Worm (Caenorhabditis elegans): ENCODE results near the gene mrps-31.

Gene mrps-31

ce11 chrIII:3621211-3621897 is 8.8 kb downstream of the mrps-31 start:
- TF ChIP-seq pax-1 (tag; optimal IDR thresholded peaks at IDR 0.05) (no peak), sox-4 (tag; optimal IDR thresholded peaks at IDR 0.05) (no peak), unc-42 (tag; optimal IDR thresholded peaks at IDR 0.05) (no peak), che-1 (tag; optimal IDR thresholded peaks at IDR 0.05) (no peak), K02D7.2 (tag; optimal IDR thresholded peaks at IDR 0.05) (no peak), elt-2 (tag; optimal IDR thresholded peaks at IDR 0.05) (no peak), npax-4 (tag; optimal IDR thresholded peaks at IDR 0.05) (no peak), F13H6.1 (tag; optimal IDR thresholded peaks at IDR 0.05) (no peak), fkh-6 (tag; optimal IDR thresholded peaks at IDR 0.05) (no peak), hlh-6 (tag; optimal IDR thresholded peaks at IDR 0.05) (no peak)

ce11 chrIII:3620652-3621051 is 9.5 kb downstream of the mrps-31 start:
- peak; percentile 22 for TF ChIP-seq ceh-14 (tag; optimal IDR thresholded peaks at IDR 0.05)
- peak; percentile 54 for TF ChIP-seq dmd-4 (tag; optimal IDR thresholded peaks at IDR 0.05; ENCODE audit: borderline replicate concordance)
- TF ChIP-seq sdc-2 (tag; optimal IDR thresholded peaks at IDR 0.05): peak; percentile 66
- TF ChIP-seq che-1 (tag; optimal IDR thresholded peaks at IDR 0.05): peak; percentile 19
- peak; percentile 45 for TF ChIP-seq lin-11 (tag; optimal IDR thresholded peaks at IDR 0.05)
- no peak for TF ChIP-seq pax-1 (tag; optimal IDR thresholded peaks at IDR 0.05)
- peak; percentile 43 for TF ChIP-seq ceh-6 (GFP tag; optimal IDR thresholded peaks at IDR 0.05)
- TF ChIP-seq nhr-232 (tag; optimal IDR thresholded peaks at IDR 0.05): peak; percentile 40
- TF ChIP-seq hlh-6 (tag; optimal IDR thresholded peaks at IDR 0.05): peak; percentile 41
- TF ChIP-seq sox-4 (tag; optimal IDR thresholded peaks at IDR 0.05): peak; percentile 1
- peak; percentile 36 for TF ChIP-seq C38D4.7 (GFP tag; optimal IDR thresholded peaks at IDR 0.05)
- TF ChIP-seq ceh-34 (tag; optimal IDR thresholded peaks at IDR 0.05): peak; percentile 49
- peak; percentile 24 for TF ChIP-seq gmeb-2 (tag; optimal IDR thresholded peaks at IDR 0.05)
- TF ChIP-seq unc-86 (tag; optimal IDR thresholded peaks at IDR 0.05): peak; percentile 38
- peak; percentile 61 for TF ChIP-seq tbx-2 (tag; optimal IDR thresholded peaks at IDR 0.05)
- TF ChIP-seq ceh-31 (tag; optimal IDR thresholded peaks at IDR 0.05): peak; percentile 77
- TF ChIP-seq pros-1 (tag; optimal IDR thresholded peaks at IDR 0.05): no peak
- peak; percentile 17 for TF ChIP-seq nfya-1 (tag; optimal IDR thresholded peaks at IDR 0.05)
- TF ChIP-seq pha-4 (tag; optimal IDR thresholded peaks at IDR 0.05): no peak
- no peak for TF ChIP-seq madf-2 (tag; optimal IDR thresholded peaks at IDR 0.05)
- TF ChIP-seq elt-2 (tag; optimal IDR thresholded peaks at IDR 0.05): peak; percentile 9
- no peak for TF ChIP-seq eyg-1 (tag; optimal IDR thresholded peaks at IDR 0.05)

DNA sequence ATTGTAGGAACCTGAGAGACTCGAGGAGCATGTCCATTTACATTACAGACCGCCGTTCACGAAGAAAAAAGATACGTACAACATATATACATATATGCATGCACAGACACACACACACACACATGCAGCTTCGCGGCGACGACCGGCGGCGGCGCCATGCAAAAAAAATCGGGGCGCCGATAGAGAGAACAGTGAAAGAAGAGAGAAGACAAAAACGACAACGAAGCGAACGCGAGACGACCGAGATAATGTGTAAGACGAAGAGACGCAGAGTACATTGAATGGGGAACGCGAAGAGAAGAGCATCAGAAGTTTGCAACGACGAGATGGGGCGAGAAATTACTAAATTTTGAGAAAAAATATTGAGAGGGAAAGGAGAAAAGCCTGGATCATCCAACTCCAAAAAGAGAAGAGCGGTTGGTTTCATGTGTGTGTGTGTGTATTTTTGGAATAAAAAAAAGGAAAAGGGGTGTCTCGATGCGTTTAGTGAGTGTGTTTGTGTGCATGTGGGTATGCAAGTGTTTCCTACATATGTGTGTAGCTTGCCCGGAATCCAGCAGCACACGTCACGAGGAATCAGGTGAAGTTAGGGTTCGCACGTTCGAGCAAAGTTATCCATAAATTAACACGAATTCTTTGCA is 10.4 kb downstream of the mrps-31 start:
- TF ChIP-seq C38D4.7 (GFP tag; optimal IDR thresholded peaks at IDR 0.05): no peak
- TF ChIP-seq ceh-2 (tag; optimal IDR thresholded peaks at IDR 0.05): no peak
- no peak for TF ChIP-seq K02D7.2 (tag; optimal IDR thresholded peaks at IDR 0.05)
- TF ChIP-seq unc-42 (tag; optimal IDR thresholded peaks at IDR 0.05): no peak
- TF ChIP-seq F13H6.1 (tag; optimal IDR thresholded peaks at IDR 0.05): no peak
- no peak for TF ChIP-seq eyg-1 (tag; optimal IDR thresholded peaks at IDR 0.05)
- no peak for TF ChIP-seq ttx-3 (tag; optimal IDR thresholded peaks at IDR 0.05)
- no peak for TF ChIP-seq ceh-22 (tag; optimal IDR thresholded peaks at IDR 0.05)
- TF ChIP-seq gmeb-2 (tag; optimal IDR thresholded peaks at IDR 0.05): no peak

DNA sequence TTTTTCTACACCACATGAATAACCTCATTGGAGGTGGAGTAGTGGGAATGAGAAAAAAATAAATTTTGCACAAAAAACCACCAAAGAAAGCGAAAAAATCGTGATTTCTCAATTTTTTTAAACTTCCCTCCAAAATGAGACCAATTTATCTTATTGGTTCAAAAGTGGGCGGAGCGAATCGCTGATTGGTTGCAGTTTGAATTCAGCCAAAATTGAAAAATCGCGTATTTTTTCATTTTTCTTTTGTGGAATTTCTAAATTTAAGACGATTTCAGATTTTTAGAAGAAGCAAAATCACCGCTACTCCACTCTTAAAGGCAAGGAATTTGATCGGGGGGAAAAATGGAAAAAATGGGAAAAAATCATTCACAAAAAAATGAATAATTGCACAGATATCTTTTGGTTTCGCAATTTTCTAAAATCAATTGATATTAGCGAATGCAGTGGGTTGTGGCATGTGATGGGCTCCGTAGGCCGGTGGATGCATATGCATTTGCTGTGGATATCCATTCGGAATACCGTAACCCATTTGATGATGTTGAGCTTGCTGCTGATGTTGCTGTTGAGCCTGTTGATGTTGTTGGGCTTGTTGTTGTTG is 17.2 kb downstream of the mrps-31 start:
- TF ChIP-seq nfya-1 (tag; optimal IDR thresholded peaks at IDR 0.05) (peak; percentile 75), pag-3 (tag; optimal IDR thresholded peaks at IDR 0.05; ENCODE audit: borderline replicate concordance) (no peak)

DNA sequence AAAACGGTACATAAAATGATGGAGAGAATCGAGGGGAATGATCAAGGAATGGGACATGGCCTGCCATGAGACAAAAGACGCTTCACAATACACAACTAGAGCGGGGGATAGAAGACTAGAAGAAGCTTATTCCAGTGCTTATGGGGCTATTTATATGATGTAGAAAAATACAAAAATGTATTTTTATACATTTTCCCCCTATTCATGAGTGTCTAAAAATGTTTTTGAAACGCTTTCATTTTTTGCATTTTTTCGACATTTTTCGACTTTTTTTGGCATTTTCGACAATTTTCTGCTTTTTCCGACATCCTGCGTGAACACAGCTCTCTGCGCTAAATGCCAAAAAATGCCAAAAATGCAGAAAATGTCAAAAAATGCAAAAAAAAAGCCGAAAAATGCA is 17.8 kb downstream of the mrps-31 start:
- TF ChIP-seq ceh-24 (tag; optimal IDR thresholded peaks at IDR 0.05) (no peak), lim-6 (tag; optimal IDR thresholded peaks at IDR 0.05) (no peak), sox-4 (tag; optimal IDR thresholded peaks at IDR 0.05) (no peak), ceh-34 (tag; optimal IDR thresholded peaks at IDR 0.05) (no peak), hlh-8 (tag; optimal IDR thresholded peaks at IDR 0.05) (no peak), pag-3 (tag; optimal IDR thresholded peaks at IDR 0.05; ENCODE audit: borderline replicate concordance) (no peak), ahr-1 (tag; optimal IDR thresholded peaks at IDR 0.05) (no peak), rnt-1 (tag; optimal IDR thresholded peaks at IDR 0.05) (no peak), K09A11.1 (tag; optimal IDR thresholded peaks at IDR 0.05; ENCODE audit: insufficient read depth) (no peak), hlh-13 (GFP tag; optimal IDR thresholded peaks at IDR 0.05) (no peak), npax-4 (tag; optimal IDR thresholded peaks at IDR 0.05) (no peak), che-1 (tag; optimal IDR thresholded peaks at IDR 0.05) (no peak), ceh-19 (GFP tag; optimal IDR thresholded peaks at IDR 0.05) (no peak)

Data from whole organism, late embryonic.